Fruit fly (Drosophila melanogaster) whole organism, wandering third instar larva: ENCODE data around the gene Pnn.

ENCODE experiments used
- Abd-B ChIP-seq: fragments of >200 bp; optimal IDR thresholded peaks from 2 replicates; lab custom pipeline; 2017; ENCODE audit warnings: missing biosample characterization, missing genetic modification characterization
- CG32264 ChIP-seq: fragments of 200-800 bp; sonication (Bioruptor generic); optimal IDR thresholded peaks from 2 replicates; lab custom pipeline; 2016; ENCODE audit warnings: missing biosample characterization, missing genetic modification characterization
- CG9705 ChIP-seq: fragments of 200-800 bp; sonication (Bioruptor generic); optimal IDR thresholded peaks from 2 replicates; lab custom pipeline; 2018; ENCODE audit warnings: missing biosample characterization, mild to moderate bottlenecking, missing genetic modification characterization
- CrebA ChIP-seq: fragments of 200-800 bp; sonication (Bioruptor generic); optimal IDR thresholded peaks from 2 replicates; lab custom pipeline; 2016; ENCODE audit warnings: missing biosample characterization, mild to moderate bottlenecking, missing genetic modification characterization, borderline replicate concordance
- Dfd ChIP-seq: fragments of >200 bp; optimal IDR thresholded peaks from 2 replicates; lab custom pipeline; 2017; ENCODE audit warnings: missing biosample characterization, missing genetic modification characterization
- Dif ChIP-seq: fragments of 200-275, 200-300 bp; sonication (Bioruptor generic); optimal IDR thresholded peaks from 2 replicates; lab custom pipeline; 2018; ENCODE audit warnings: missing biosample characterization, missing genetic modification characterization; ENCODE audit not compliant: partially characterized antibody
- GATAd ChIP-seq: sonication (Bioruptor generic); optimal IDR thresholded peaks from 2 replicates; lab custom pipeline; 2016; ENCODE audit warnings: missing biosample characterization, missing genetic modification characterization
- HLH106 ChIP-seq: fragments of 200-800 bp; optimal IDR thresholded peaks from 3 replicates; lab custom pipeline; 2019; ENCODE audit warnings: missing biosample characterization, mild to moderate bottlenecking, missing genetic modification characterization, moderate library complexity
- Hnf4 ChIP-seq: fragments of 200-800 bp; sonication (Bioruptor generic); optimal IDR thresholded peaks from 2 replicates; lab custom pipeline; 2016; ENCODE audit warnings: missing biosample characterization, mild to moderate bottlenecking, missing genetic modification characterization
- Hr78 ChIP-seq: fragments of >200 bp; optimal IDR thresholded peaks from 2 replicates; lab custom pipeline; 2017; ENCODE audit warnings: missing biosample characterization, missing genetic modification characterization
- Hr83 ChIP-seq: fragments of 200-300 bp; sonication (Bioruptor generic); optimal IDR thresholded peaks from 2 replicates; lab custom pipeline; 2016; ENCODE audit warnings: missing biosample characterization, mild to moderate bottlenecking, missing genetic modification characterization, moderate library complexity; ENCODE audit not compliant: poor library complexity, severe bottlenecking
- Jra ChIP-seq: sonication (Bioruptor generic); optimal IDR thresholded peaks from 2 replicates; lab custom pipeline; 2016; ENCODE audit warnings: missing biosample characterization, missing genetic modification characterization
- Mio ChIP-seq: sonication (Bioruptor generic); optimal IDR thresholded peaks from 2 replicates; lab custom pipeline; 2016; ENCODE audit warnings: missing biosample characterization, missing genetic modification characterization
- Myc ChIP-seq: fragments of >200 bp; optimal IDR thresholded peaks from 2 replicates; lab custom pipeline; 2017
- N ChIP-seq: fragments of >200 bp; optimal IDR thresholded peaks from 2 replicates; lab custom pipeline; 2018; ENCODE audit warnings: missing biosample characterization, missing external identifiers, missing genetic modification characterization
- OdsH ChIP-seq: fragments of 200-800 bp; sonication (Bioruptor generic); optimal IDR thresholded peaks from 2 replicates; lab custom pipeline; 2016; ENCODE audit warnings: missing biosample characterization, mild to moderate bottlenecking, missing genetic modification characterization
- Rel ChIP-seq, 2 experiments: fragments of 200-800 bp; sonication (Bioruptor generic) in 1 of 2; optimal IDR thresholded peaks; 2 replicates in 1 of 2; 3 replicates in 1 of 2; lab custom pipeline; 2016 to 2019; ENCODE audit warnings: mild to moderate bottlenecking in 2 of 2, missing biosample characterization in 2 of 2, missing genetic modification characterization in 2 of 2, moderate library complexity in 1 of 2
- Sp1 ChIP-seq: fragments of 200-800 bp; sonication (Bioruptor generic); optimal IDR thresholded peaks from 3 replicates; lab custom pipeline; 2019; ENCODE audit warnings: missing biosample characterization, mild to moderate bottlenecking, missing genetic modification characterization, moderate library complexity
- Vsx2 ChIP-seq: fragments of 200-300, 225-300 bp; sonication (Bioruptor generic); optimal IDR thresholded peaks from 2 replicates; lab custom pipeline; 2018; ENCODE audit warnings: missing biosample characterization, missing genetic modification characterization; ENCODE audit not compliant: partially characterized antibody
- br ChIP-seq: fragments of 200-800 bp; sonication (Bioruptor generic); optimal IDR thresholded peaks from 2 replicates; lab custom pipeline; 2016; ENCODE audit warnings: missing biosample characterization, missing genetic modification characterization
- brk ChIP-seq: fragments of 200-800 bp; sonication (Bioruptor generic); optimal IDR thresholded peaks from 2 replicates; lab custom pipeline; 2016; ENCODE audit warnings: missing biosample characterization, mild to moderate bottlenecking, missing genetic modification characterization
- dl ChIP-seq, 2 experiments: fragments of 175-275, 200-275 bp in 1 of 2; fragments of 200-275 bp in 1 of 2; sonication (Bioruptor generic); optimal IDR thresholded peaks; lab custom pipeline; 2018; ENCODE audit warnings: mild to moderate bottlenecking in 2 of 2, missing biosample characterization in 2 of 2, missing genetic modification characterization in 2 of 2, moderate library complexity in 2 of 2; ENCODE audit not compliant: partially characterized antibody in 2 of 2, insufficient read depth in 1 of 2
- dmrt93B ChIP-seq: fragments of 200-800 bp; sonication (Bioruptor generic); optimal IDR thresholded peaks from 2 replicates; lab custom pipeline; 2018; ENCODE audit warnings: missing biosample characterization, mild to moderate bottlenecking, missing genetic modification characterization
- dsf ChIP-seq: sonication (Bioruptor generic); optimal IDR thresholded peaks from 2 replicates; lab custom pipeline; 2016; ENCODE audit warnings: missing biosample characterization, missing genetic modification characterization, borderline replicate concordance
- ey ChIP-seq: fragments of 200-800 bp; sonication (Bioruptor generic); optimal IDR thresholded peaks from 2 replicates; lab custom pipeline; 2016; ENCODE audit warnings: missing biosample characterization, missing genetic modification characterization
- foxo ChIP-seq, 2 experiments: fragments of 200-800 bp; sonication (Bioruptor generic); optimal IDR thresholded peaks; 2 replicates in 1 of 2; 3 replicates in 1 of 2; lab custom pipeline; 2016 to 2017; ENCODE audit warnings: missing biosample characterization in 2 of 2, missing genetic modification characterization in 2 of 2
- fru ChIP-seq: fragments of 200-800 bp; sonication (Bioruptor generic); optimal IDR thresholded peaks from 3 replicates; lab custom pipeline; 2016; ENCODE audit warnings: missing biosample characterization, mild to moderate bottlenecking, missing genetic modification characterization
- h ChIP-seq: fragments of 200-800 bp; sonication (Bioruptor generic); optimal IDR thresholded peaks from 3 replicates; lab custom pipeline; 2016; ENCODE audit warnings: missing biosample characterization, mild to moderate bottlenecking, missing genetic modification characterization
- jim ChIP-seq: fragments of 175-275, 200-325 bp; sonication (Bioruptor generic); optimal IDR thresholded peaks from 2 replicates; lab custom pipeline; 2016; ENCODE audit warnings: missing biosample characterization, mild to moderate bottlenecking, missing genetic modification characterization
- lola ChIP-seq: fragments of >200 bp; optimal IDR thresholded peaks from 2 replicates; lab custom pipeline; 2017; ENCODE audit warnings: missing biosample characterization, missing genetic modification characterization
- pan ChIP-seq: fragments of >200 bp; optimal IDR thresholded peaks from 2 replicates; lab custom pipeline; 2017
- psq ChIP-seq: fragments of 200-800 bp; sonication (Bioruptor generic); optimal IDR thresholded peaks from 3 replicates; lab custom pipeline; 2017; ENCODE audit warnings: missing biosample characterization, mild to moderate bottlenecking, missing genetic modification characterization, moderate library complexity
- rgr ChIP-seq: fragments of 200-800 bp; sonication (Bioruptor generic); optimal IDR thresholded peaks from 3 replicates; lab custom pipeline; 2016; ENCODE audit warnings: missing biosample characterization, mild to moderate bottlenecking, missing genetic modification characterization
- sage ChIP-seq: fragments of 200-800 bp; sonication (Bioruptor generic); optimal IDR thresholded peaks from 2 replicates; lab custom pipeline; 2016; ENCODE audit warnings: missing biosample characterization, mild to moderate bottlenecking, missing genetic modification characterization
- sv ChIP-seq: fragments of 200-800 bp; sonication (Bioruptor generic); optimal IDR thresholded peaks from 3 replicates; lab custom pipeline; 2016; ENCODE audit warnings: missing biosample characterization, missing genetic modification characterization
- tai ChIP-seq: sonication (Bioruptor generic); optimal IDR thresholded peaks from 2 replicates; lab custom pipeline; 2016; ENCODE audit warnings: missing biosample characterization, missing genetic modification characterization
- usp ChIP-seq: fragments of >200 bp; optimal IDR thresholded peaks from 2 replicates; lab custom pipeline; 2017; ENCODE audit warnings: missing biosample characterization, missing genetic modification characterization
- woc ChIP-seq: sonication (Bioruptor generic); optimal IDR thresholded peaks from 2 replicates; lab custom pipeline; 2016; ENCODE audit warnings: missing biosample characterization, mild to moderate bottlenecking, missing genetic modification characterization

Gene Pnn

dm6 chr3R:9774147-9774546 lies 33.4 kb downstream of the Pnn start, which contains the start of gene Whamy:
Gene Whamy, minus strand, starts transcription at chr3R:9774419.
- peak; percentile 24 for TF ChIP-seq br (GFP tag; lab: Kevin White, UChicago)
- no peak for TF ChIP-seq CG32264
- no peak for TF ChIP-seq Rel (GFP tag; optimal IDR thresholded peaks at IDR 0.05; lab: Kevin White, UChicago)
- peak; percentile 93 for TF ChIP-seq Rel (tag; optimal IDR thresholded peaks at IDR 0.05; lab: Kevin White, UChicago)
- TF ChIP-seq h (GFP tag; lab: Kevin White, UChicago): peak; percentile 5
- peak; percentile 27 for TF ChIP-seq Sp1
- peak; percentile 12 for TF ChIP-seq Hr83
- no peak for TF ChIP-seq tai
- TF ChIP-seq OdsH (GFP tag; lab: Kevin White, UChicago): peak; percentile 17
- no peak for TF ChIP-seq Hr78
- TF ChIP-seq dsf: no peak
- TF ChIP-seq foxo (GFP tag; optimal IDR thresholded peaks at IDR 0.05; lab: Kevin White, UChicago): no peak
- TF ChIP-seq rgr (GFP tag; lab: Kevin White, UChicago): peak; percentile 4
- TF ChIP-seq psq: no peak
- TF ChIP-seq sage (GFP tag; lab: Kevin White, UChicago): no peak
- TF ChIP-seq CrebA (GFP tag; lab: Kevin White, UChicago): no peak
- TF ChIP-seq Jra (GFP tag; lab: Kevin White, UChicago): peak; percentile 8

DNA sequence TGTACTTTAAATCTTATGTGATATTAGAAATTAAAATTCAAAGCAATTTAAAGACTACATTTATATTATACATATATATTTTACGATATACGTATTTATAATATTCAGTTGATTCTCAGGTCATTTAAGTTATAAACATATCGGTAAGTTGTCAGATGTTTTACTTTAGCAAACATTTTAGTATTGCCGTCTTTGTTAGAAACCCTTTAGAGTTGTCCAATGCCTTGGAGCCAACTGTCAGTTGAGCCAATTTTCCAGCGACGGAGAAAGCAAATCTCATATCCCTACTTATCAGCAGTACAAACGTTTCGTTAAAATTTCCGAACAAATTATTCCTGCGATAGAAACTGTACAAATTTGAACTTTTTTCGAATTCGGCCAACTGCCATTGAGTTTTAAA lies 34.1 kb downstream of the Pnn start, which contains the start of gene topi:
topi (plus strand) TSS at position 301 of the 400 bp plus-strand sequence.
- TF ChIP-seq HLH106 (tag; lab: Kevin White, UChicago) (no peak), Sp1 (no peak), h (GFP tag; lab: Kevin White, UChicago) (no peak), dmrt93B (GFP tag; lab: Kevin White, UChicago) (no peak), Hr83 (no peak), Dif (no peak), fru (GFP tag; lab: Kevin White, UChicago) (no peak), GATAd (GFP tag; lab: Kevin White, UChicago) (no peak), sage (GFP tag; lab: Kevin White, UChicago) (no peak), CG9705 (GFP tag; lab: Kevin White, UChicago) (no peak), CrebA (GFP tag; lab: Kevin White, UChicago) (no peak), rgr (GFP tag; lab: Kevin White, UChicago) (no peak), Mio (GFP tag; lab: Kevin White, UChicago) (no peak), Dfd (GFP tag; lab: Kevin White, UChicago) (no peak), psq (no peak), Hr78 (no peak), lola (GFP tag; lab: Kevin White, UChicago) (no peak), dl (GFP tag; optimal IDR thresholded peaks at IDR 0.05; lab: Kevin White, UChicago; ENCODE audit: insufficient read depth in 1 of 2, partially characterized antibody in 2 of 2) (no peak), Myc (lab: Kevin White, UChicago) (no peak), usp (no peak)

- no peak for TF ChIP-seq N
- peak; percentile 85 for TF ChIP-seq CG9705 (GFP tag; lab: Kevin White, UChicago)
- no peak for TF ChIP-seq Mio (GFP tag; lab: Kevin White, UChicago)
- TF ChIP-seq OdsH (GFP tag; lab: Kevin White, UChicago): peak; percentile 73
- no peak for TF ChIP-seq tai
- TF ChIP-seq fru (GFP tag; lab: Kevin White, UChicago): peak; percentile 72
- TF ChIP-seq dmrt93B (GFP tag; lab: Kevin White, UChicago): peak; percentile 74
- peak; percentile 84 for TF ChIP-seq Hnf4 (GFP tag; lab: Kevin White, UChicago)
- TF ChIP-seq Sp1: peak; percentile 72
- no peak for TF ChIP-seq Dfd (GFP tag; lab: Kevin White, UChicago)
- TF ChIP-seq Rel (GFP tag; optimal IDR thresholded peaks at IDR 0.05; lab: Kevin White, UChicago): no peak
- TF ChIP-seq Rel (tag; optimal IDR thresholded peaks at IDR 0.05; lab: Kevin White, UChicago): peak; percentile 69
- TF ChIP-seq foxo (GFP tag; optimal IDR thresholded peaks at IDR 0.05; lab: Kevin White, UChicago): peak in 1 of 2 experiments; percentile 91
- no peak for TF ChIP-seq lola (GFP tag; lab: Kevin White, UChicago)
- no peak for TF ChIP-seq CrebA (GFP tag; lab: Kevin White, UChicago)
- no peak for TF ChIP-seq woc (GFP tag; lab: Kevin White, UChicago)
- peak; percentile 86 for TF ChIP-seq h (GFP tag; lab: Kevin White, UChicago)
- no peak for TF ChIP-seq sage (GFP tag; lab: Kevin White, UChicago)
- TF ChIP-seq br (GFP tag; lab: Kevin White, UChicago): peak; percentile 83
- TF ChIP-seq Dif: peak; percentile 28
- peak; percentile 98 for TF ChIP-seq Hr83
- no peak for TF ChIP-seq Hr78
- no peak for TF ChIP-seq GATAd (GFP tag; lab: Kevin White, UChicago)
- TF ChIP-seq rgr (GFP tag; lab: Kevin White, UChicago): peak; percentile 87
- TF ChIP-seq jim (GFP tag; lab: Kevin White, UChicago): peak; percentile 92
- peak; percentile 72 for TF ChIP-seq HLH106 (tag; lab: Kevin White, UChicago)
- TF ChIP-seq Jra (GFP tag; lab: Kevin White, UChicago): peak; percentile 67
- TF ChIP-seq brk (GFP tag; lab: Kevin White, UChicago): no peak
- TF ChIP-seq Abd-B (GFP tag; lab: Kevin White, UChicago): no peak
- TF ChIP-seq pan (lab: Kevin White, UChicago): no peak
- peak; percentile 48 for TF ChIP-seq dsf
- peak; percentile 77 for TF ChIP-seq ey (GFP tag; lab: Kevin White, UChicago)
- TF ChIP-seq CG32264: no peak
- TF ChIP-seq Vsx2 (GFP tag; lab: Kevin White, UChicago): no peak
- no peak for TF ChIP-seq usp
- peak; percentile 68 for TF ChIP-seq psq
- TF ChIP-seq dl (GFP tag; optimal IDR thresholded peaks at IDR 0.05; lab: Kevin White, UChicago; ENCODE audit: insufficient read depth in 1 of 2, partially characterized antibody in 2 of 2): no peak
- TF ChIP-seq sv (GFP tag; lab: Kevin White, UChicago): peak; percentile 83
- TF ChIP-seq Myc (lab: Kevin White, UChicago): peak; percentile 70
- TF ChIP-seq, all 38 proteins: peak for 21
These were observed 37.3 kb downstream of the Pnn start, which contains the start of gene RpS29 for dm6 chr3R:9777941-9778360. Gene RpS29, plus strand, starts transcription at chr3R:9778042.
